Fruit fly (Drosophila melanogaster): Measurements from ENCODE around the gene p115.

p115 gene

dm6 chrX:7933210-7933915 is 39.5 kb downstream of the p115 start, which contains the start of the genes Dhdds and RpS14a:
Dhdds (minus strand) TSS chrX:7933351.
RpS14a (plus strand) TSS chrX:7933742.
- TF ChIP-seq pan (optimal IDR thresholded peaks at IDR 0.05) (no peak), usp (GFP tag; optimal IDR thresholded peaks at IDR 0.05) (no peak), dmrt93B (GFP tag; optimal IDR thresholded peaks at IDR 0.05) (peak; percentile 81), Hr83 (GFP tag; optimal IDR thresholded peaks at IDR 0.05; ENCODE audit: poor library complexity, severe bottlenecking) (peak; percentile 44), tai (GFP tag; optimal IDR thresholded peaks at IDR 0.05) (no peak), Sp1 (GFP tag; optimal IDR thresholded peaks at IDR 0.05) (peak; percentile 66), h (GFP tag; optimal IDR thresholded peaks at IDR 0.05) (peak; percentile 46), sage (GFP tag; optimal IDR thresholded peaks at IDR 0.05) (peak; percentile 12), Rel (GFP tag; optimal IDR thresholded peaks at IDR 0.05) (no peak), Rel (tag; optimal IDR thresholded peaks at IDR 0.05) (peak; percentile 0), ey (GFP tag; optimal IDR thresholded peaks at IDR 0.05) (no peak), psq (GFP tag; optimal IDR thresholded peaks at IDR 0.05) (peak; percentile 37), rgr (GFP tag; optimal IDR thresholded peaks at IDR 0.05) (peak; percentile 69), lola (GFP tag; optimal IDR thresholded peaks at IDR 0.05) (no peak), Abd-B (GFP tag; optimal IDR thresholded peaks at IDR 0.05) (no peak), OdsH (GFP tag; optimal IDR thresholded peaks at IDR 0.05) (peak; percentile 39), fru (GFP tag; optimal IDR thresholded peaks at IDR 0.05) (peak; percentile 42), brk (GFP tag; optimal IDR thresholded peaks at IDR 0.05) (peak; percentile 65), sv (GFP tag; optimal IDR thresholded peaks at IDR 0.05) (peak; percentile 39), Hnf4 (GFP tag; optimal IDR thresholded peaks at IDR 0.05) (peak; percentile 10), foxo (GFP tag; optimal IDR thresholded peaks at IDR 0.05) (peak in 1 of 2 experiments; percentile 34), GATAd (GFP tag; optimal IDR thresholded peaks at IDR 0.05) (no peak), Jra (GFP tag; optimal IDR thresholded peaks at IDR 0.05) (no peak), Dfd (GFP tag; optimal IDR thresholded peaks at IDR 0.05) (no peak), CG32264 (GFP tag; optimal IDR thresholded peaks at IDR 0.05) (no peak), dsf (GFP tag; optimal IDR thresholded peaks at IDR 0.05; ENCODE audit: borderline replicate concordance) (no peak), jim (GFP tag; optimal IDR thresholded peaks at IDR 0.05) (no peak), dl (GFP tag; optimal IDR thresholded peaks at IDR 0.05; ENCODE audit: insufficient read depth in 1 of 2, partially characterized antibody in 2 of 2) (no peak), br (GFP tag; optimal IDR thresholded peaks at IDR 0.05) (peak; percentile 48), N (GFP tag; optimal IDR thresholded peaks at IDR 0.05) (no peak), Hr78 (GFP tag; optimal IDR thresholded peaks at IDR 0.05) (no peak), CrebA (GFP tag; optimal IDR thresholded peaks at IDR 0.05; ENCODE audit: borderline replicate concordance) (no peak), woc (GFP tag; optimal IDR thresholded peaks at IDR 0.05) (peak; percentile 4), CG9705 (GFP tag; optimal IDR thresholded peaks at IDR 0.05) (peak; percentile 50), Mio (GFP tag; optimal IDR thresholded peaks at IDR 0.05) (no peak), Myc (optimal IDR thresholded peaks at IDR 0.05) (peak; percentile 60), HLH106 (tag; optimal IDR thresholded peaks at IDR 0.05) (peak; percentile 38), Dif (GFP tag; optimal IDR thresholded peaks at IDR 0.05; ENCODE audit: partially characterized antibody) (no peak), Vsx2 (GFP tag; optimal IDR thresholded peaks at IDR 0.05; ENCODE audit: partially characterized antibody) (no peak)

- TF ChIP-seq HLH106 (tag; optimal IDR thresholded peaks at IDR 0.05) (peak; percentile 50), h (GFP tag; optimal IDR thresholded peaks at IDR 0.05) (peak; percentile 71), br (GFP tag; optimal IDR thresholded peaks at IDR 0.05) (peak; percentile 69), fru (GFP tag; optimal IDR thresholded peaks at IDR 0.05) (peak; percentile 50), pan (optimal IDR thresholded peaks at IDR 0.05) (no peak), psq (GFP tag; optimal IDR thresholded peaks at IDR 0.05) (peak; percentile 53), N (GFP tag; optimal IDR thresholded peaks at IDR 0.05) (no peak), jim (GFP tag; optimal IDR thresholded peaks at IDR 0.05) (peak; percentile 27), Hr78 (GFP tag; optimal IDR thresholded peaks at IDR 0.05) (no peak), Vsx2 (GFP tag; optimal IDR thresholded peaks at IDR 0.05; ENCODE audit: partially characterized antibody) (no peak), CG9705 (GFP tag; optimal IDR thresholded peaks at IDR 0.05) (peak; percentile 49), CrebA (GFP tag; optimal IDR thresholded peaks at IDR 0.05; ENCODE audit: borderline replicate concordance) (no peak), Jra (GFP tag; optimal IDR thresholded peaks at IDR 0.05) (peak; percentile 76), usp (GFP tag; optimal IDR thresholded peaks at IDR 0.05) (no peak), woc (GFP tag; optimal IDR thresholded peaks at IDR 0.05) (no peak), dl (GFP tag; optimal IDR thresholded peaks at IDR 0.05; ENCODE audit: insufficient read depth in 1 of 2, partially characterized antibody in 2 of 2) (no peak), GATAd (GFP tag; optimal IDR thresholded peaks at IDR 0.05) (no peak), lola (GFP tag; optimal IDR thresholded peaks at IDR 0.05) (no peak), Dfd (GFP tag; optimal IDR thresholded peaks at IDR 0.05) (no peak), CG32264 (GFP tag; optimal IDR thresholded peaks at IDR 0.05) (peak; percentile 30), foxo (GFP tag; optimal IDR thresholded peaks at IDR 0.05) (peak in 1 of 2 experiments; percentile 67), Hnf4 (GFP tag; optimal IDR thresholded peaks at IDR 0.05) (peak; percentile 77), Hr83 (GFP tag; optimal IDR thresholded peaks at IDR 0.05; ENCODE audit: poor library complexity, severe bottlenecking) (peak; percentile 92), ey (GFP tag; optimal IDR thresholded peaks at IDR 0.05) (peak; percentile 21), Rel (GFP tag; optimal IDR thresholded peaks at IDR 0.05) (no peak), Rel (tag; optimal IDR thresholded peaks at IDR 0.05) (peak; percentile 76), rgr (GFP tag; optimal IDR thresholded peaks at IDR 0.05) (peak; percentile 81), dsf (GFP tag; optimal IDR thresholded peaks at IDR 0.05; ENCODE audit: borderline replicate concordance) (peak; percentile 58), Sp1 (GFP tag; optimal IDR thresholded peaks at IDR 0.05) (peak; percentile 74), Dif (GFP tag; optimal IDR thresholded peaks at IDR 0.05; ENCODE audit: partially characterized antibody) (no peak), Mio (GFP tag; optimal IDR thresholded peaks at IDR 0.05) (no peak), sage (GFP tag; optimal IDR thresholded peaks at IDR 0.05) (peak; percentile 27), tai (GFP tag; optimal IDR thresholded peaks at IDR 0.05) (no peak), OdsH (GFP tag; optimal IDR thresholded peaks at IDR 0.05) (peak; percentile 46), Myc (optimal IDR thresholded peaks at IDR 0.05) (no peak), dmrt93B (GFP tag; optimal IDR thresholded peaks at IDR 0.05) (peak; percentile 66), Abd-B (GFP tag; optimal IDR thresholded peaks at IDR 0.05) (no peak), sv (GFP tag; optimal IDR thresholded peaks at IDR 0.05) (peak; percentile 51), brk (GFP tag; optimal IDR thresholded peaks at IDR 0.05) (no peak)
These were observed 40.8 kb downstream of the p115 start, which contains the start of gene RpS14b for dm6 chrX:7934679-7935078. RpS14b (plus strand) TSS chrX:7934898.
